Fruit fly (Drosophila melanogaster) whole organism, embryonic: ENCODE results near the gene Osi21.

Experiments used
- Adf1 ChIP-seq: fragments of 200-800 bp; sonication (Bioruptor generic); IDR thresholded peaks from 2 replicates; pipeline ENCODE4 v1.3.6; 2022; ENCODE audit warnings: missing biosample characterization, missing genetic modification characterization
- CG10267 ChIP-seq: fragments of 200-800 bp; sonication (Bioruptor generic); optimal IDR thresholded peaks from 2 replicates; lab custom pipeline; 2018; ENCODE audit warnings: missing biosample characterization, mild to moderate bottlenecking, missing genetic modification characterization, moderate library complexity
- CG10979 ChIP-seq: fragments of 200-800 bp; sonication (Bioruptor generic); optimal IDR thresholded peaks from 2 replicates; lab custom pipeline; 2018; ENCODE audit warnings: missing biosample characterization, mild to moderate bottlenecking, missing genetic modification characterization, moderate library complexity
- CG11504 ChIP-seq: fragments of 200-800 bp; sonication (Bioruptor generic); optimal IDR thresholded peaks from 3 replicates; lab custom pipeline; 2019; ENCODE audit warnings: missing biosample characterization, mild to moderate bottlenecking, missing genetic modification characterization, moderate library complexity
- CG12299 ChIP-seq: fragments of 200-800 bp; sonication (Bioruptor generic); optimal IDR thresholded peaks from 2 replicates; lab custom pipeline; 2018; ENCODE audit warnings: missing biosample characterization, mild to moderate bottlenecking, missing genetic modification characterization
- CG13624 ChIP-seq: fragments of 200-800 bp; sonication (Bioruptor generic); optimal IDR thresholded peaks from 2 replicates; lab custom pipeline; 2016; ENCODE audit warnings: missing biosample characterization, missing genetic modification characterization
- CG13894 ChIP-seq: fragments of 200-800 bp; sonication (Bioruptor generic); optimal IDR thresholded peaks from 3 replicates; lab custom pipeline; 2018; ENCODE audit warnings: missing biosample characterization, mild to moderate bottlenecking, missing genetic modification characterization, moderate library complexity
- CG15269 ChIP-seq: fragments of 200-800 bp; sonication (Bioruptor generic); optimal IDR thresholded peaks from 2 replicates; lab custom pipeline; 2018; ENCODE audit warnings: missing biosample characterization, mild to moderate bottlenecking, missing genetic modification characterization, moderate library complexity
- CG16813 ChIP-seq: fragments of 200-800 bp; sonication (Bioruptor generic); IDR thresholded peaks from 3 replicates; pipeline ENCODE4 v1.3.6; 2022; ENCODE audit warnings: missing biosample characterization, missing genetic modification characterization; ENCODE audit not compliant: partially characterized antibody
- CG17385 ChIP-seq: fragments of 200-800 bp; sonication (Bioruptor generic); optimal IDR thresholded peaks from 3 replicates; lab custom pipeline; 2018; ENCODE audit warnings: missing biosample characterization, mild to moderate bottlenecking, missing genetic modification characterization
- CG1832 ChIP-seq: fragments of 200-800 bp; sonication (Bioruptor generic); optimal IDR thresholded peaks from 2 replicates; lab custom pipeline; 2017; ENCODE audit warnings: missing biosample characterization, mild to moderate bottlenecking, missing genetic modification characterization, inconsistent platforms
- CG33213 ChIP-seq: fragments of 200-800 bp; sonication (Bioruptor generic); optimal IDR thresholded peaks from 3 replicates; lab custom pipeline; 2016; ENCODE audit warnings: missing biosample characterization, missing genetic modification characterization
- CG33557 ChIP-seq: fragments of 200-800 bp; sonication (Bioruptor generic); optimal IDR thresholded peaks from 2 replicates; lab custom pipeline; 2019; ENCODE audit warnings: missing biosample characterization, mild to moderate bottlenecking, missing genetic modification characterization, moderate library complexity
- CG34224 ChIP-seq: fragments of 200-800 bp; sonication (Bioruptor generic); IDR thresholded peaks from 3 replicates; pipeline ENCODE4 v1.3.6; 2022; ENCODE audit warnings: missing biosample characterization, missing genetic modification characterization; ENCODE audit not compliant: partially characterized antibody
- CG5953 ChIP-seq: fragments of 200-800 bp; sonication (Bioruptor generic); IDR thresholded peaks from 2 replicates; pipeline ENCODE4 v1.3.6; 2022; ENCODE audit warnings: missing biosample characterization, missing genetic modification characterization
- CG6175 ChIP-seq: fragments of 200-800 bp; sonication (Bioruptor generic); IDR thresholded peaks from 3 replicates; pipeline ENCODE4 v1.3.6; 2022; ENCODE audit warnings: missing biosample characterization, missing genetic modification characterization
- CG7786 ChIP-seq: fragments of 200-800 bp; sonication (Bioruptor generic); optimal IDR thresholded peaks from 2 replicates; lab custom pipeline; 2016; ENCODE audit warnings: missing biosample characterization, missing genetic modification characterization
- CG7963 ChIP-seq: fragments of 200-800 bp; sonication (Bioruptor generic); IDR thresholded peaks from 3 replicates; pipeline ENCODE4 v1.3.6; 2022; ENCODE audit warnings: missing biosample characterization, missing genetic modification characterization; ENCODE audit not compliant: partially characterized antibody
- CG8924 ChIP-seq: fragments of 200-800 bp; optimal IDR thresholded peaks from 3 replicates; lab custom pipeline; 2019; ENCODE audit warnings: missing biosample characterization, mild to moderate bottlenecking, missing genetic modification characterization, moderate library complexity
- CG8944 ChIP-seq: fragments of 200-800 bp; sonication (Bioruptor generic); optimal IDR thresholded peaks from 3 replicates; lab custom pipeline; 2016; ENCODE audit warnings: missing biosample characterization, missing genetic modification characterization
- CG9876 ChIP-seq: fragments of 200-800 bp; sonication (Bioruptor generic); optimal IDR thresholded peaks from 2 replicates; lab custom pipeline; 2016; ENCODE audit warnings: missing biosample characterization, missing genetic modification characterization
- Chrac-16 ChIP-seq: fragments of 200-800 bp; sonication (Bioruptor generic); optimal IDR thresholded peaks from 3 replicates; lab custom pipeline; 2016; ENCODE audit warnings: missing biosample characterization, missing genetic modification characterization
- Dip2 ChIP-seq: fragments of 200-800 bp; sonication (Bioruptor generic); IDR thresholded peaks from 2 replicates; pipeline ENCODE4 v1.3.6; 2022; ENCODE audit warnings: missing biosample characterization, missing genetic modification characterization
- Ets97D ChIP-seq: fragments of 200-800 bp; sonication (Bioruptor generic); optimal IDR thresholded peaks from 3 replicates; lab custom pipeline; 2016; ENCODE audit warnings: missing biosample characterization, missing genetic modification characterization
- HLH3B ChIP-seq: fragments of 200-800 bp; sonication (Bioruptor generic); IDR thresholded peaks from 2 replicates; pipeline ENCODE4 v1.3.6; 2022; ENCODE audit warnings: missing biosample characterization, missing genetic modification characterization
- Hand ChIP-seq: fragments of 200-800 bp; sonication (Bioruptor generic); optimal IDR thresholded peaks from 2 replicates; lab custom pipeline; 2017; ENCODE audit warnings: mild to moderate bottlenecking, missing biosample characterization, missing genetic modification reagents, missing genetic modification characterization
- Lim3 ChIP-seq: fragments of 200-800 bp; sonication (Bioruptor generic); IDR thresholded peaks from 2 replicates; pipeline ENCODE4 v1.3.6; 2022; ENCODE audit warnings: missing biosample characterization, missing genetic modification characterization
- MTF-1 ChIP-seq: fragments of 200-800 bp; sonication (Bioruptor generic); optimal IDR thresholded peaks from 2 replicates; lab custom pipeline; 2018; ENCODE audit warnings: missing biosample characterization, mild to moderate bottlenecking, missing genetic modification characterization, borderline replicate concordance
- Mrtf ChIP-seq: fragments of 200-800 bp; sonication (Bioruptor generic); IDR thresholded peaks from 3 replicates; pipeline ENCODE4 v1.3.6; 2022; ENCODE audit warnings: missing biosample characterization, missing genetic modification characterization
- Myb ChIP-seq: fragments of 200-800 bp; sonication (Bioruptor generic); optimal IDR thresholded peaks from 2 replicates; lab custom pipeline; 2016; ENCODE audit warnings: missing biosample characterization, missing genetic modification characterization
- Optix ChIP-seq: fragments of 200-800 bp; sonication (Bioruptor generic); IDR thresholded peaks from 3 replicates; pipeline ENCODE4 v1.3.6; 2022; ENCODE audit warnings: missing biosample characterization, missing genetic modification characterization
- Rfx ChIP-seq: fragments of 200-800 bp; sonication (Bioruptor generic); IDR thresholded peaks from 2 replicates; pipeline ENCODE4 v1.3.6; 2022; ENCODE audit warnings: missing biosample characterization, missing genetic modification characterization
- Sox100B ChIP-seq: fragments of 200-800 bp; sonication (Bioruptor generic); optimal IDR thresholded peaks from 3 replicates; lab custom pipeline; 2018; ENCODE audit warnings: missing biosample characterization, mild to moderate bottlenecking, missing genetic modification characterization
- Vsx1 ChIP-seq: fragments of 200-800 bp; sonication (Bioruptor generic); optimal IDR thresholded peaks from 2 replicates; lab custom pipeline; 2017; ENCODE audit warnings: missing biosample characterization, mild to moderate bottlenecking, missing genetic modification characterization, missing genetic modification reagents
- bcd ChIP-seq: fragments of 200-800 bp; sonication (Bioruptor generic); optimal IDR thresholded peaks from 2 replicates; lab custom pipeline; 2017; ENCODE audit warnings: missing biosample characterization, mild to moderate bottlenecking, missing genetic modification characterization
- chm ChIP-seq: fragments of 200-800 bp; sonication (Bioruptor generic); IDR thresholded peaks from 2 replicates; pipeline ENCODE4 v1.3.6; 2022; ENCODE audit warnings: missing biosample characterization, missing genetic modification characterization
- chn ChIP-seq: fragments of 200-800 bp; sonication (Bioruptor generic); optimal IDR thresholded peaks from 2 replicates; lab custom pipeline; 2016; ENCODE audit warnings: missing biosample characterization, missing genetic modification characterization
- cwo ChIP-seq: fragments of 200-800 bp; sonication (Bioruptor generic); optimal IDR thresholded peaks from 3 replicates; lab custom pipeline; 2017; ENCODE audit warnings: missing biosample characterization, missing genetic modification characterization, mild to moderate bottlenecking, moderate library complexity, missing genetic modification reagents
- dati ChIP-seq: fragments of 200-800 bp; sonication (Bioruptor generic); IDR thresholded peaks from 2 replicates; pipeline ENCODE4 v1.3.6; 2022; ENCODE audit warnings: missing biosample characterization, missing genetic modification characterization
- dpn ChIP-seq, 2 experiments: fragments of 200-800 bp; sonication (Bioruptor generic); optimal IDR thresholded peaks; 3 replicates each; lab custom pipeline; 2016; ENCODE audit warnings: missing biosample characterization in 2 of 2, missing genetic modification characterization in 2 of 2
- esg ChIP-seq: fragments of 200-800 bp; sonication (Bioruptor generic); conservative IDR thresholded peaks from 2 replicates; pipeline ENCODE4 v1.3.6; 2022; ENCODE audit warnings: missing biosample characterization, missing genetic modification characterization
- fd102C ChIP-seq: fragments of 200-800 bp; sonication (Bioruptor generic); optimal IDR thresholded peaks from 2 replicates; lab custom pipeline; 2018; ENCODE audit warnings: missing biosample characterization, mild to moderate bottlenecking, missing genetic modification characterization, moderate library complexity
- grau ChIP-seq: fragments of 200-800 bp; optimal IDR thresholded peaks from 3 replicates; lab custom pipeline; 2019; ENCODE audit warnings: missing biosample characterization, mild to moderate bottlenecking, missing genetic modification characterization, moderate library complexity
- gsb-n ChIP-seq: fragments of 200-800 bp; sonication (Bioruptor generic); optimal IDR thresholded peaks from 3 replicates; lab custom pipeline; 2018; ENCODE audit warnings: missing biosample characterization, mild to moderate bottlenecking, missing genetic modification characterization
- jing ChIP-seq: fragments of 200-800 bp; sonication (Bioruptor generic); optimal IDR thresholded peaks from 2 replicates; lab custom pipeline; 2018; ENCODE audit warnings: missing biosample characterization, mild to moderate bottlenecking, missing genetic modification characterization
- kah ChIP-seq: fragments of 200-800 bp; sonication (Bioruptor generic); optimal IDR thresholded peaks from 2 replicates; lab custom pipeline; 2018; ENCODE audit warnings: missing biosample characterization, mild to moderate bottlenecking, missing genetic modification characterization
- nau ChIP-seq: fragments of 200-800 bp; sonication (Bioruptor generic); optimal IDR thresholded peaks from 3 replicates; lab custom pipeline; 2017; ENCODE audit warnings: missing biosample characterization, mild to moderate bottlenecking, missing genetic modification characterization, missing genetic modification reagents
- sisA ChIP-seq: fragments of 200-800 bp; sonication (Bioruptor generic); IDR thresholded peaks from 2 replicates; pipeline ENCODE4 v1.3.6; 2022; ENCODE audit warnings: missing biosample characterization, missing genetic modification characterization
- tna ChIP-seq: fragments of 200-800 bp; sonication (Bioruptor generic); IDR thresholded peaks from 2 replicates; pipeline ENCODE4 v1.3.6; 2022; ENCODE audit warnings: missing biosample characterization, missing genetic modification characterization; ENCODE audit not compliant: partially characterized antibody
- trem ChIP-seq: fragments of 200-800 bp; optimal IDR thresholded peaks from 3 replicates; lab custom pipeline; 2019; ENCODE audit warnings: missing biosample characterization, mild to moderate bottlenecking, missing genetic modification characterization, moderate library complexity

Osi21 gene

dm6 chr2L:11271622-11272282, 13.8 kb downstream of the Osi21 start (continued):
- TF ChIP-seq Lim3 = no peak
- TF ChIP-seq cwo (GFP tag; lab: Kevin White, UChicago) = peak; percentile 96
- TF ChIP-seq Rfx (GFP tag; lab: Robert Waterston, UW) = no peak
- no peak for TF ChIP-seq CG11504
- no peak for TF ChIP-seq kah
- TF ChIP-seq Myb (GFP tag; lab: Kevin White, UChicago) = no peak
- no peak for TF ChIP-seq Ets97D (GFP tag; lab: Kevin White, UChicago)
- no peak for TF ChIP-seq Dip2 (GFP tag; lab: Robert Waterston, UW)
- no peak for TF ChIP-seq CG9876 (GFP tag; lab: Kevin White, UChicago)
- no peak for TF ChIP-seq grau (tag; lab: Kevin White, UChicago)
- no peak for TF ChIP-seq CG33213 (GFP tag; lab: Kevin White, UChicago)
- TF ChIP-seq CG8924 (tag; lab: Kevin White, UChicago) = no peak
- TF ChIP-seq CG15269 (tag; lab: Kevin White, UChicago) = no peak
- TF ChIP-seq CG10979 (tag; lab: Kevin White, UChicago) = no peak
- no peak for TF ChIP-seq CG33557
- TF ChIP-seq Vsx1 (GFP tag; lab: Kevin White, UChicago) = no peak
- no peak for TF ChIP-seq bcd (GFP tag; lab: Kevin White, UChicago)
- TF ChIP-seq chn (GFP tag; lab: Kevin White, UChicago) = no peak
- no peak for TF ChIP-seq CG13624 (GFP tag; lab: Kevin White, UChicago)
- no peak for TF ChIP-seq esg (GFP tag; lab: Robert Waterston, UW)
- TF ChIP-seq HLH3B = no peak
- no peak for TF ChIP-seq dati
- TF ChIP-seq chm (GFP tag; lab: Robert Waterston, UW) = no peak
- TF ChIP-seq CG7963 (GFP tag; lab: Robert Waterston, UW) = no peak
- no peak for TF ChIP-seq Chrac-16 (GFP tag; lab: Kevin White, UChicago)
- no peak for TF ChIP-seq dpn (GFP tag; optimal IDR thresholded peaks at IDR 0.05; lab: Kevin White, UChicago)
- peak; percentile 54; the same call in 1 of the 3 replicates for TF ChIP-seq CG6175 (GFP tag; lab: Robert Waterston, UW)
- no peak for TF ChIP-seq Mrtf (GFP tag; lab: Robert Waterston, UW)
- TF ChIP-seq CG13894 (tag; lab: Kevin White, UChicago) = peak; percentile 64
- no peak for TF ChIP-seq CG16813
- TF ChIP-seq CG17385 (GFP tag; lab: Kevin White, UChicago) = peak; percentile 11
- TF ChIP-seq CG7786 (GFP tag; lab: Kevin White, UChicago) = no peak
- no peak for TF ChIP-seq CG12299
- TF ChIP-seq CG1832 (GFP tag; lab: Kevin White, UChicago) = no peak
- no peak for TF ChIP-seq trem
- TF ChIP-seq fd102C (GFP tag; lab: Kevin White, UChicago) = no peak
- no peak for TF ChIP-seq CG10267 (tag; lab: Kevin White, UChicago)
- TF ChIP-seq Optix (GFP tag; lab: Robert Waterston, UW) = no peak
- no peak for TF ChIP-seq CG5953
- TF ChIP-seq Hand = no peak
- TF ChIP-seq CG34224 = peak; percentile 61
- TF ChIP-seq Adf1 (GFP tag; lab: Robert Waterston, UW) = peak; percentile 80
- no peak for TF ChIP-seq nau (GFP tag; lab: Kevin White, UChicago)
- TF ChIP-seq gsb-n (tag; lab: Kevin White, UChicago) = no peak
- TF ChIP-seq jing (GFP tag; lab: Kevin White, UChicago) = no peak
- TF ChIP-seq sisA (GFP tag; lab: Robert Waterston, UW) = no peak
- TF ChIP-seq CG8944 (GFP tag; lab: Kevin White, UChicago) = no peak
- no peak for TF ChIP-seq tna (GFP tag; lab: Robert Waterston, UW)
- no peak for TF ChIP-seq Sox100B
- TF ChIP-seq MTF-1 (GFP tag; lab: Kevin White, UChicago) = peak; percentile 10
